Worm (Caenorhabditis elegans) whole organism, L1 larva: ENCODE data around the gene tag-325.
A peak's percentile ranks its signal among the peaks of the same experiment; 100 is the strongest.

Experiments used
- C34B4.2 ChIP-seq: sonication (generic microtip); optimal IDR thresholded peaks from 2 replicates; lab custom pipeline; 2017; ENCODE audit warnings: mild to moderate bottlenecking, missing genetic modification characterization, missing compliant biosample characterization
- aha-1 ChIP-seq: fragments of 150-350 bp; optimal IDR thresholded peaks from 2 replicates; lab custom pipeline; 2014; ENCODE audit warnings: missing biosample characterization, missing genetic modification characterization
- aly-2 ChIP-seq: fragments of 150-350 bp; optimal IDR thresholded peaks from 2 replicates; lab custom pipeline; 2014; ENCODE audit warnings: missing biosample characterization, missing genetic modification characterization
- blmp-1 ChIP-seq: fragments of 150-350 bp; optimal IDR thresholded peaks from 2 replicates; lab custom pipeline; 2014; ENCODE audit warnings: missing biosample characterization, missing genetic modification characterization
- ceh-63 ChIP-seq: fragments of 200-800 bp; sonication (Bioruptor generic); optimal IDR thresholded peaks from 2 replicates; lab custom pipeline; 2018; ENCODE audit warnings: mild to moderate bottlenecking, missing genetic modification characterization, missing compliant biosample characterization
- ceh-8 ChIP-seq: fragments of 200-800 bp; sonication (Bioruptor generic); optimal IDR thresholded peaks from 2 replicates; lab custom pipeline; 2018; ENCODE audit warnings: mild to moderate bottlenecking, missing genetic modification characterization, moderate library complexity, missing compliant biosample characterization
- ceh-82 ChIP-seq, 3 experiments: fragments of 150-350 bp in 1 of 3; sonication (generic microtip) in 2 of 3; optimal IDR thresholded peaks; 2 replicates each; lab custom pipeline; 2014 to 2017; ENCODE audit warnings: missing biosample characterization in 3 of 3, missing genetic modification characterization in 3 of 3
- ceh-88 ChIP-seq: fragments of 200-800 bp; sonication (Bioruptor generic); IDR thresholded peaks from 2 replicates; pipeline ENCODE4 v1.3.6; 2022; ENCODE audit warnings: missing genetic modification characterization, missing compliant biosample characterization
- ces-1 ChIP-seq: fragments of 150-350 bp; optimal IDR thresholded peaks from 2 replicates; lab custom pipeline; 2014; ENCODE audit warnings: missing biosample characterization, missing genetic modification reagents, missing genetic modification characterization
- dpl-1 ChIP-seq, 3 experiments: fragments of 150-350 bp in 2 of 3; sonication (generic microtip) in 1 of 3; optimal IDR thresholded peaks; 2 replicates each; lab custom pipeline; 2014 to 2017; ENCODE audit warnings: missing biosample characterization in 3 of 3, missing genetic modification characterization in 3 of 3, missing genetic modification reagents in 3 of 3
- efl-1 ChIP-seq, 4 experiments: fragments of 150-350 bp; optimal IDR thresholded peaks in 3 of 4; peaks in 1 of 4; 1 replicate in 1 of 4; 2 replicates in 3 of 4; lab custom pipeline; 2014; ENCODE audit warnings: missing biosample characterization in 2 of 4, missing genetic modification characterization in 2 of 4, missing genetic modification reagents in 2 of 4
- elt-2 ChIP-seq: sonication (generic microtip); optimal IDR thresholded peaks from 2 replicates; lab custom pipeline; 2016; ENCODE audit warnings: missing genetic modification characterization, mild to moderate bottlenecking, inconsistent platforms, missing compliant biosample characterization, missing genetic modification reagents
- elt-3 ChIP-seq, 6 experiments: fragments of 150-350 bp in 1 of 6; sonication (generic microtip); optimal IDR thresholded peaks; 2 replicates each; lab custom pipeline; 2017 to 2018; ENCODE audit warnings: missing biosample characterization in 6 of 6, missing genetic modification characterization in 6 of 6, inconsistent platforms in 1 of 6
- ets-5 ChIP-seq: fragments of 200-800 bp; sonication (Bioruptor generic); IDR thresholded peaks from 2 replicates; pipeline ENCODE4 v1.3.6; 2022; ENCODE audit warnings: missing genetic modification characterization, missing compliant biosample characterization
- fkh-10 ChIP-seq: sonication (generic microtip); optimal IDR thresholded peaks from 2 replicates; lab custom pipeline; 2017; ENCODE audit warnings: missing biosample characterization, missing genetic modification reagents, missing genetic modification characterization
- fkh-4 ChIP-seq: sonication (generic microtip); optimal IDR thresholded peaks from 2 replicates; lab custom pipeline; 2016; ENCODE audit warnings: missing compliant biosample characterization, missing genetic modification characterization, borderline replicate concordance
- fkh-8 ChIP-seq: sonication (generic microtip); optimal IDR thresholded peaks from 2 replicates; lab custom pipeline; 2016; ENCODE audit warnings: mild to moderate bottlenecking, missing genetic modification characterization, missing compliant biosample characterization
- fos-1 ChIP-seq: fragments of 150-350 bp; optimal IDR thresholded peaks from 2 replicates; lab custom pipeline; 2014; ENCODE audit warnings: missing biosample characterization, missing genetic modification characterization
- hlh-17 ChIP-seq: fragments of 200-800 bp; sonication (Bioruptor generic); optimal IDR thresholded peaks from 2 replicates; lab custom pipeline; 2018; ENCODE audit warnings: missing genetic modification characterization, mild to moderate bottlenecking, missing compliant biosample characterization, moderate library complexity, borderline replicate concordance
- hpl-2 ChIP-seq: fragments of 150-350 bp; optimal IDR thresholded peaks from 2 replicates; lab custom pipeline; 2014; ENCODE audit warnings: missing biosample characterization, missing genetic modification reagents, missing genetic modification characterization
- jun-1 ChIP-seq: fragments of 150-350 bp; optimal IDR thresholded peaks from 2 replicates; lab custom pipeline; 2014; ENCODE audit warnings: missing biosample characterization, missing genetic modification reagents, missing genetic modification characterization
- lin-14 ChIP-seq: fragments of 200-800 bp; sonication (Bioruptor generic); optimal IDR thresholded peaks from 2 replicates; lab custom pipeline; 2018; ENCODE audit warnings: mild to moderate bottlenecking, missing genetic modification characterization, moderate library complexity, missing compliant biosample characterization
- lin-15B ChIP-seq: fragments of 150-350 bp; sonication (generic microtip); optimal IDR thresholded peaks from 3 replicates; lab custom pipeline; 2014; ENCODE audit warnings: missing biosample characterization, missing genetic modification characterization
- lin-35 ChIP-seq, 2 experiments: fragments of 150-350 bp; optimal IDR thresholded peaks; 2 replicates each; lab custom pipeline; 2014; ENCODE audit warnings: missing biosample characterization in 2 of 2, missing genetic modification characterization in 2 of 2, missing genetic modification reagents in 2 of 2
- lin-39 ChIP-seq: fragments of 150-350 bp; optimal IDR thresholded peaks from 2 replicates; lab custom pipeline; 2014; ENCODE audit warnings: missing biosample characterization, missing genetic modification reagents, missing genetic modification characterization
- lir-3 ChIP-seq: sonication (generic microtip); optimal IDR thresholded peaks from 2 replicates; lab custom pipeline; 2016; ENCODE audit warnings: mild to moderate bottlenecking, missing genetic modification characterization, moderate library complexity, missing compliant biosample characterization; ENCODE audit not compliant: poor library complexity
- lsy-2 ChIP-seq, 2 experiments: fragments of 150-350 bp; optimal IDR thresholded peaks; 2 replicates each; lab custom pipeline; 2014; ENCODE audit warnings: missing biosample characterization in 2 of 2, missing genetic modification characterization in 2 of 2
- mdl-1 ChIP-seq, 2 experiments: fragments of 150-350 bp; optimal IDR thresholded peaks; 2 replicates each; lab custom pipeline; 2014 to 2017; ENCODE audit warnings: missing biosample characterization in 2 of 2, missing genetic modification characterization in 2 of 2, inconsistent platforms in 1 of 2
- mef-2 ChIP-seq: fragments of 150-350 bp; optimal IDR thresholded peaks from 2 replicates; lab custom pipeline; 2014; ENCODE audit warnings: missing biosample characterization, missing genetic modification characterization
- nhr-11 ChIP-seq: fragments of 150-350 bp; optimal IDR thresholded peaks from 2 replicates; lab custom pipeline; 2014; ENCODE audit warnings: missing biosample characterization, missing genetic modification characterization
- nhr-12 ChIP-seq: sonication (generic microtip); optimal IDR thresholded peaks from 2 replicates; lab custom pipeline; 2017; ENCODE audit warnings: missing biosample characterization, missing genetic modification characterization
- nhr-19 ChIP-seq: fragments of 200-800 bp; sonication (Bioruptor generic); conservative IDR thresholded peaks from 2 replicates; pipeline ENCODE4 v1.3.6; 2022; ENCODE audit warnings: missing genetic modification characterization, missing compliant biosample characterization
- nhr-20 ChIP-seq: sonication (generic microtip); optimal IDR thresholded peaks from 2 replicates; lab custom pipeline; 2016; ENCODE audit warnings: mild to moderate bottlenecking, missing genetic modification characterization, missing compliant biosample characterization
- nhr-28 ChIP-seq: fragments of 150-350 bp; optimal IDR thresholded peaks from 2 replicates; lab custom pipeline; 2014; ENCODE audit warnings: missing biosample characterization, missing genetic modification characterization
- nhr-47 ChIP-seq: sonication (generic microtip); optimal IDR thresholded peaks from 2 replicates; lab custom pipeline; 2016; ENCODE audit warnings: mild to moderate bottlenecking, missing genetic modification characterization, moderate library complexity, missing compliant biosample characterization
- nhr-76 ChIP-seq: sonication (generic microtip); optimal IDR thresholded peaks from 2 replicates; lab custom pipeline; 2017; ENCODE audit warnings: missing biosample characterization, missing genetic modification characterization
- nhr-77 ChIP-seq: fragments of 150-350 bp; optimal IDR thresholded peaks from 2 replicates; lab custom pipeline; 2014; ENCODE audit warnings: missing biosample characterization, missing genetic modification characterization
- nhr-85 ChIP-seq: sonication (generic microtip); peaks from one replicate; lab custom pipeline; 2016; ENCODE audit warnings: missing genetic modification characterization, inconsistent platforms, missing compliant biosample characterization
- nhr-90 ChIP-seq: sonication (generic microtip); optimal IDR thresholded peaks from 2 replicates; lab custom pipeline; 2016; ENCODE audit warnings: mild to moderate bottlenecking, missing genetic modification characterization, missing compliant biosample characterization; ENCODE audit not compliant: poor library complexity
- skn-1 ChIP-seq: fragments of 150-350 bp; optimal IDR thresholded peaks from 2 replicates; lab custom pipeline; 2014; ENCODE audit warnings: missing biosample characterization, missing genetic modification characterization
- snpc-4 ChIP-seq: fragments of 150-350 bp; optimal IDR thresholded peaks from 2 replicates; lab custom pipeline; 2014; ENCODE audit warnings: missing biosample characterization, missing genetic modification characterization
- snu-23 ChIP-seq: sonication (generic microtip); optimal IDR thresholded peaks from 2 replicates; lab custom pipeline; 2016; ENCODE audit warnings: missing genetic modification characterization, missing compliant biosample characterization
- sup-37 ChIP-seq: fragments of 200-800 bp; sonication (Bioruptor generic); optimal IDR thresholded peaks from 2 replicates; lab custom pipeline; 2018; ENCODE audit warnings: mild to moderate bottlenecking, missing genetic modification characterization, missing compliant biosample characterization
- swsn-7 ChIP-seq: sonication (generic microtip); optimal IDR thresholded peaks from 2 replicates; lab custom pipeline; 2016; ENCODE audit warnings: missing genetic modification characterization, missing compliant biosample characterization
- tbx-2 ChIP-seq: sonication (generic microtip); optimal IDR thresholded peaks from 2 replicates; lab custom pipeline; 2016; ENCODE audit warnings: missing genetic modification characterization, missing compliant biosample characterization
- tlp-1 ChIP-seq: fragments of 150-350 bp; optimal IDR thresholded peaks from 2 replicates; lab custom pipeline; 2014; ENCODE audit warnings: missing biosample characterization, missing genetic modification characterization
- unc-30 ChIP-seq: sonication (generic microtip); optimal IDR thresholded peaks from 2 replicates; lab custom pipeline; 2017; ENCODE audit warnings: missing biosample characterization, missing genetic modification characterization
- unc-86 ChIP-seq: sonication (generic microtip); optimal IDR thresholded peaks from 2 replicates; lab custom pipeline; 2016; ENCODE audit warnings: missing genetic modification characterization, missing compliant biosample characterization
- unc-98 ChIP-seq: fragments of 200-800 bp; sonication (Bioruptor generic); IDR thresholded peaks from 2 replicates; pipeline ENCODE4 v1.3.6; 2022; ENCODE audit warnings: missing genetic modification characterization, missing compliant biosample characterization
- vab-15 ChIP-seq: sonication (generic microtip); optimal IDR thresholded peaks from 2 replicates; lab custom pipeline; 2017; ENCODE audit warnings: missing genotype, mild to moderate bottlenecking, missing genetic modification characterization, missing compliant biosample characterization
- xbp-1 ChIP-seq: sonication (generic microtip); optimal IDR thresholded peaks from 2 replicates; lab custom pipeline; 2016; ENCODE audit warnings: missing genetic modification characterization, missing compliant biosample characterization
- ztf-11 ChIP-seq, 2 experiments: sonication (generic microtip); optimal IDR thresholded peaks; 2 replicates each; lab custom pipeline; 2016 to 2017; ENCODE audit warnings: missing genetic modification characterization in 2 of 2, missing biosample characterization in 1 of 2, missing compliant biosample characterization in 1 of 2
- ztf-4 ChIP-seq: fragments of 150-350 bp; optimal IDR thresholded peaks from 2 replicates; lab custom pipeline; 2014; ENCODE audit warnings: missing biosample characterization, missing genetic modification characterization

tag-325 gene

ce11 chrIII:4796039-4796438, 597 bp upstream of the tag-325 start (continued):
- peak; percentile 58 for TF ChIP-seq snpc-4 (tag; lab: Kevin White, UChicago)
- TF ChIP-seq ztf-11 (tag; optimal IDR thresholded peaks at IDR 0.05; lab: Kevin White, UChicago) = no peak
- no peak for TF ChIP-seq C34B4.2 (tag; lab: Kevin White, UChicago)
- peak; percentile 52 for TF ChIP-seq lin-15B (tag; lab: Kevin White, UChicago)
- peak; percentile 50 for TF ChIP-seq nhr-90 (tag; lab: Kevin White, UChicago)
- TF ChIP-seq elt-2 = no peak
- TF ChIP-seq snu-23 = peak; percentile 72
- peak; percentile 93 for TF ChIP-seq lin-14
- peak; percentile 54 for TF ChIP-seq nhr-85 (tag; lab: Kevin White, UChicago)
- no peak for TF ChIP-seq unc-86 (tag; lab: Kevin White, UChicago)
- peak; percentile 56 for TF ChIP-seq tbx-2
- TF ChIP-seq nhr-28 (tag; lab: Kevin White, UChicago) = no peak
- TF ChIP-seq aha-1 (tag; lab: Kevin White, UChicago) = no peak
- TF ChIP-seq blmp-1 (tag; lab: Kevin White, UChicago) = peak; percentile 80
- peak; percentile 46 for TF ChIP-seq xbp-1 (tag; lab: Kevin White, UChicago)
- TF ChIP-seq nhr-20 = peak; percentile 63
- peak; percentile 4 to 69 for TF ChIP-seq mdl-1 (tag; optimal IDR thresholded peaks at IDR 0.05; lab: Kevin White, UChicago)
- TF ChIP-seq nhr-47 (tag; lab: Kevin White, UChicago) = peak; percentile 54
- TF ChIP-seq efl-1 (optimal IDR thresholded peaks at IDR 0.05; lab: Kevin White, UChicago) = peak; percentile 78 to 80
- peak; percentile 60 to 96 for TF ChIP-seq efl-1 (GFP tag; optimal IDR thresholded peaks at IDR 0.05 in 1 of 2; lab: Kevin White, UChicago)
- no peak for TF ChIP-seq nhr-11 (tag; lab: Kevin White, UChicago)
- peak; percentile 42; the same call in 1 of the 2 replicates for TF ChIP-seq nhr-19 (GFP tag; lab: Robert Waterston, UW)
- TF ChIP-seq ets-5 (GFP tag; lab: Robert Waterston, UW) = no peak
- TF ChIP-seq elt-3 (tag; optimal IDR thresholded peaks at IDR 0.05; lab: Kevin White, UChicago) = peak in 3 of 6 experiments; percentile 3 to 78 (median 38)
- TF ChIP-seq ces-1 (GFP tag; lab: Kevin White, UChicago) = no peak
- TF ChIP-seq vab-15 (tag; lab: Kevin White, UChicago) = no peak
- peak; percentile 99 for TF ChIP-seq fos-1 (tag; lab: Kevin White, UChicago)
- no peak for TF ChIP-seq nhr-76
- no peak for TF ChIP-seq fkh-8 (tag; lab: Kevin White, UChicago)
- TF ChIP-seq fkh-4 (tag; lab: Kevin White, UChicago) = no peak
- no peak for TF ChIP-seq sup-37
- TF ChIP-seq nhr-12 (tag; lab: Kevin White, UChicago) = no peak
- TF ChIP-seq jun-1 (tag; lab: Kevin White, UChicago) = peak; percentile 96
- TF ChIP-seq fkh-10 (GFP tag; lab: Kevin White, UChicago) = no peak
- TF ChIP-seq aly-2 (tag; lab: Kevin White, UChicago) = peak; percentile 8
- no peak for TF ChIP-seq ceh-63
- no peak for TF ChIP-seq unc-98 (GFP tag; lab: Robert Waterston, UW)
- no peak for TF ChIP-seq hlh-17 (GFP tag; lab: Kevin White, UChicago)
- TF ChIP-seq nhr-77 (tag; lab: Kevin White, UChicago) = peak; percentile 67
- no peak for TF ChIP-seq mef-2 (tag; lab: Kevin White, UChicago)
- no peak for TF ChIP-seq ztf-4 (tag; lab: Kevin White, UChicago)
- peak; percentile 53 to 79 for TF ChIP-seq lin-35 (GFP tag; optimal IDR thresholded peaks at IDR 0.05; lab: Kevin White, UChicago)
- peak; percentile 52 to 67 (median 61) for TF ChIP-seq dpl-1 (GFP tag; optimal IDR thresholded peaks at IDR 0.05; lab: Kevin White, UChicago)
- TF ChIP-seq swsn-7 (tag; lab: Kevin White, UChicago) = peak; percentile 47
- TF ChIP-seq lin-39 (tag; lab: Kevin White, UChicago) = no peak
- TF ChIP-seq hpl-2 (GFP tag; lab: Kevin White, UChicago) = no peak
- peak; percentile 45 to 80 for TF ChIP-seq lsy-2 (tag; optimal IDR thresholded peaks at IDR 0.05; lab: Kevin White, UChicago)
- peak; percentile 2 to 53 (median 49) for TF ChIP-seq ceh-82 (tag; optimal IDR thresholded peaks at IDR 0.05; lab: Kevin White, UChicago)
- TF ChIP-seq ceh-8 = no peak
- TF ChIP-seq skn-1 = peak; percentile 27
- TF ChIP-seq lir-3 (tag; lab: Kevin White, UChicago) = peak; percentile 22
- TF ChIP-seq tlp-1 (tag; lab: Kevin White, UChicago) = no peak
- TF ChIP-seq unc-30 = no peak
- TF ChIP-seq ceh-88 (GFP tag; lab: Robert Waterston, UW) = no peak
